Fruit fly (Drosophila melanogaster): ENCODE measurements around the gene bcn92.

Gene bcn92

dm6 chrX:2145690-2146470, 3.6 kb downstream of the bcn92 start (continued):
- TF ChIP-seq CG18599 (GFP tag; optimal IDR thresholded peaks at IDR 0.05) (peak; percentile 64), CG18764 (GFP tag; optimal IDR thresholded peaks at IDR 0.05) (no peak), CG6813 (GFP tag; optimal IDR thresholded peaks at IDR 0.05) (no peak), en (GFP tag; optimal IDR thresholded peaks at IDR 0.05) (no peak), pzg (GFP tag; optimal IDR thresholded peaks at IDR 0.05) (peak; percentile 12), HmgD (GFP tag; optimal IDR thresholded peaks at IDR 0.05) (no peak), dysf (GFP tag; IDR thresholded peaks at IDR 0.05) (peak; percentile 49; the same call in 2 of the 3 replicates), Neu2 (GFP tag; optimal IDR thresholded peaks at IDR 0.05; ENCODE audit: borderline replicate concordance) (no peak), CG10979 (tag; optimal IDR thresholded peaks at IDR 0.05) (peak; percentile 15), CG11723 (GFP tag; optimal IDR thresholded peaks at IDR 0.05) (peak; percentile 25), BEAF-32 (GFP tag; optimal IDR thresholded peaks at IDR 0.05) (peak; percentile 83), chif (GFP tag; optimal IDR thresholded peaks at IDR 0.05) (peak in 1 of 2 experiments; percentile 19), CG10267 (tag; optimal IDR thresholded peaks at IDR 0.05) (peak; percentile 15), Gug (GFP tag; IDR thresholded peaks at IDR 0.05) (peak; percentile 30; the same call in 1 of the 4 replicates), ci (GFP tag; IDR thresholded peaks at IDR 0.05) (peak; percentile 49; the same call in 1 of the 3 replicates), Mes4 (GFP tag; optimal IDR thresholded peaks at IDR 0.05) (no peak), CG1024 (GFP tag; IDR thresholded peaks at IDR 0.05) (no peak), CrebB (tag; optimal IDR thresholded peaks at IDR 0.05) (peak; percentile 32), ssp (GFP tag; IDR thresholded peaks at IDR 0.05) (peak; percentile 31; the same call in 1 of the 2 replicates), Dip2 (GFP tag; IDR thresholded peaks at IDR 0.05) (no peak), sqz (GFP tag; optimal IDR thresholded peaks at IDR 0.05) (no peak), fd102C (GFP tag; optimal IDR thresholded peaks at IDR 0.05) (no peak), Med (GFP tag) (peak; percentile 92), danr (GFP tag; IDR thresholded peaks at IDR 0.05) (0 out of 2 replicates have a peak, but pooled peaks have one; percentile 20), btn (GFP tag; optimal IDR thresholded peaks at IDR 0.05) (no peak), Nf-YB (GFP tag; optimal IDR thresholded peaks at IDR 0.05) (no peak), CG14014 (GFP tag; IDR thresholded peaks at IDR 0.05) (peak; percentile 27; the same call in 1 of the 2 replicates), gfzf (GFP tag; optimal IDR thresholded peaks at IDR 0.05) (peak; percentile 13), YL-1 (GFP tag; optimal IDR thresholded peaks at IDR 0.05) (no peak), org-1 (GFP tag; optimal IDR thresholded peaks at IDR 0.05) (no peak), CG17802 (tag; optimal IDR thresholded peaks at IDR 0.05) (no peak), Dref (GFP tag; IDR thresholded peaks at IDR 0.05) (no peak), zfh1 (GFP tag; IDR thresholded peaks at IDR 0.05) (peak; percentile 12; the same call in 1 of the 3 replicates), unc-4 (GFP tag; IDR thresholded peaks at IDR 0.05; ENCODE audit: partially characterized antibody) (peak; percentile 76), Ets65A (GFP tag) (peak; percentile 89), Mrtf (GFP tag; IDR thresholded peaks at IDR 0.05) (no peak), CG16813 (GFP tag; IDR thresholded peaks at IDR 0.05; ENCODE audit: partially characterized antibody) (peak; percentile 77), Tbp (GFP tag; optimal IDR thresholded peaks at IDR 0.05) (no peak), fru (optimal IDR thresholded peaks at IDR 0.05) (no peak), CG9727 (GFP tag; optimal IDR thresholded peaks at IDR 0.05) (peak; percentile 60), CG11560 (tag; IDR thresholded peaks at IDR 0.05) (no peak), phol (tag; optimal IDR thresholded peaks at IDR 0.05) (peak; percentile 14), ato (GFP tag; IDR thresholded peaks at IDR 0.05; ENCODE audit: partially characterized antibody) (no peak), CG1233 (GFP tag; optimal IDR thresholded peaks at IDR 0.05) (peak; percentile 17), Hr39 (optimal IDR thresholded peaks at IDR 0.05) (no peak), fu2 (GFP tag; optimal IDR thresholded peaks at IDR 0.05) (peak; percentile 30), onecut (GFP tag; IDR thresholded peaks at IDR 0.05) (0 out of 2 replicates have a peak, but pooled peaks have one; percentile 3), CG4730 (GFP tag; IDR thresholded peaks at IDR 0.05) (no peak), sd (tag; optimal IDR thresholded peaks at IDR 0.05) (no peak), CG13287 (GFP tag; IDR thresholded peaks at IDR 0.05; ENCODE audit: partially characterized antibody) (peak; percentile 79)

Data from whole organism, embryonic.